Worm (Caenorhabditis elegans) whole organism, L1 larva: ENCODE results near the gene F33E11.3.

Source experiments
- C16A3.4 ChIP-seq: fragments of 150-350 bp; optimal IDR thresholded peaks from 2 replicates; lab custom pipeline; 2014; ENCODE audit warnings: missing biosample characterization, missing genetic modification characterization
- C34B4.2 ChIP-seq: sonication (generic microtip); optimal IDR thresholded peaks from 2 replicates; lab custom pipeline; 2017; ENCODE audit warnings: mild to moderate bottlenecking, missing genetic modification characterization, missing compliant biosample characterization
- F16B12.6 ChIP-seq: fragments of 150-350 bp; optimal IDR thresholded peaks from 2 replicates; lab custom pipeline; 2014; ENCODE audit warnings: missing biosample characterization, missing genetic modification characterization
- aha-1 ChIP-seq: fragments of 150-350 bp; optimal IDR thresholded peaks from 2 replicates; lab custom pipeline; 2014; ENCODE audit warnings: missing biosample characterization, missing genetic modification characterization
- aly-2 ChIP-seq: fragments of 150-350 bp; optimal IDR thresholded peaks from 2 replicates; lab custom pipeline; 2014; ENCODE audit warnings: missing biosample characterization, missing genetic modification characterization
- blmp-1 ChIP-seq: fragments of 150-350 bp; optimal IDR thresholded peaks from 2 replicates; lab custom pipeline; 2014; ENCODE audit warnings: missing biosample characterization, missing genetic modification characterization
- ceh-63 ChIP-seq: fragments of 200-800 bp; sonication (Bioruptor generic); optimal IDR thresholded peaks from 2 replicates; lab custom pipeline; 2018; ENCODE audit warnings: mild to moderate bottlenecking, missing genetic modification characterization, missing compliant biosample characterization
- ceh-82 ChIP-seq, 3 experiments: fragments of 150-350 bp in 1 of 3; sonication (generic microtip) in 2 of 3; optimal IDR thresholded peaks; 2 replicates each; lab custom pipeline; 2014 to 2017; ENCODE audit warnings: missing biosample characterization in 3 of 3, missing genetic modification characterization in 3 of 3
- ceh-88 ChIP-seq: fragments of 200-800 bp; sonication (Bioruptor generic); IDR thresholded peaks from 2 replicates; pipeline ENCODE4 v1.3.6; 2022; ENCODE audit warnings: missing genetic modification characterization, missing compliant biosample characterization
- ceh-90 ChIP-seq: sonication (generic microtip); optimal IDR thresholded peaks from 2 replicates; lab custom pipeline; 2016; ENCODE audit warnings: missing genetic modification characterization, missing compliant biosample characterization
- dpl-1 ChIP-seq, 3 experiments: fragments of 150-350 bp in 2 of 3; sonication (generic microtip) in 1 of 3; optimal IDR thresholded peaks; 2 replicates each; lab custom pipeline; 2014 to 2017; ENCODE audit warnings: missing biosample characterization in 3 of 3, missing genetic modification characterization in 3 of 3, missing genetic modification reagents in 3 of 3
- efl-1 ChIP-seq, 4 experiments: fragments of 150-350 bp; optimal IDR thresholded peaks in 3 of 4; peaks in 1 of 4; 1 replicate in 1 of 4; 2 replicates in 3 of 4; lab custom pipeline; 2014; ENCODE audit warnings: missing biosample characterization in 2 of 4, missing genetic modification characterization in 2 of 4, missing genetic modification reagents in 2 of 4
- egl-27 ChIP-seq, 2 experiments: fragments of 150-350 bp in 1 of 2; sonication (generic microtip); optimal IDR thresholded peaks; 3 replicates each; lab custom pipeline; 2017 to 2018; ENCODE audit warnings: missing biosample characterization in 2 of 2, missing genetic modification characterization in 2 of 2, missing genetic modification reagents in 2 of 2
- elt-3 ChIP-seq, 6 experiments: fragments of 150-350 bp in 1 of 6; sonication (generic microtip); optimal IDR thresholded peaks; 2 replicates each; lab custom pipeline; 2017 to 2018; ENCODE audit warnings: missing biosample characterization in 6 of 6, missing genetic modification characterization in 6 of 6, inconsistent platforms in 1 of 6
- fkh-4 ChIP-seq: sonication (generic microtip); optimal IDR thresholded peaks from 2 replicates; lab custom pipeline; 2016; ENCODE audit warnings: missing compliant biosample characterization, missing genetic modification characterization, borderline replicate concordance
- fos-1 ChIP-seq: fragments of 150-350 bp; optimal IDR thresholded peaks from 2 replicates; lab custom pipeline; 2014; ENCODE audit warnings: missing biosample characterization, missing genetic modification characterization
- grh-1 ChIP-seq: fragments of 200-800 bp; sonication (Bioruptor generic); IDR thresholded peaks from 2 replicates; pipeline ENCODE4 v1.3.6; 2022; ENCODE audit warnings: missing genetic modification reagents, missing genetic modification characterization, missing compliant biosample characterization
- hlh-17 ChIP-seq: fragments of 200-800 bp; sonication (Bioruptor generic); optimal IDR thresholded peaks from 2 replicates; lab custom pipeline; 2018; ENCODE audit warnings: missing genetic modification characterization, mild to moderate bottlenecking, missing compliant biosample characterization, moderate library complexity, borderline replicate concordance
- hpl-2 ChIP-seq: fragments of 150-350 bp; optimal IDR thresholded peaks from 2 replicates; lab custom pipeline; 2014; ENCODE audit warnings: missing biosample characterization, missing genetic modification reagents, missing genetic modification characterization
- lin-13 ChIP-seq: fragments of 150-350 bp; optimal IDR thresholded peaks from 2 replicates; lab custom pipeline; 2014; ENCODE audit warnings: missing biosample characterization, missing genetic modification reagents, missing genetic modification characterization
- lin-14 ChIP-seq: fragments of 200-800 bp; sonication (Bioruptor generic); optimal IDR thresholded peaks from 2 replicates; lab custom pipeline; 2018; ENCODE audit warnings: mild to moderate bottlenecking, missing genetic modification characterization, moderate library complexity, missing compliant biosample characterization
- lin-35 ChIP-seq, 2 experiments: fragments of 150-350 bp; optimal IDR thresholded peaks; 2 replicates each; lab custom pipeline; 2014; ENCODE audit warnings: missing biosample characterization in 2 of 2, missing genetic modification characterization in 2 of 2, missing genetic modification reagents in 2 of 2
- lin-39 ChIP-seq: fragments of 150-350 bp; optimal IDR thresholded peaks from 2 replicates; lab custom pipeline; 2014; ENCODE audit warnings: missing biosample characterization, missing genetic modification reagents, missing genetic modification characterization
- lsy-2 ChIP-seq, 2 experiments: fragments of 150-350 bp; optimal IDR thresholded peaks; 2 replicates each; lab custom pipeline; 2014; ENCODE audit warnings: missing biosample characterization in 2 of 2, missing genetic modification characterization in 2 of 2
- mab-9 ChIP-seq: fragments of 200-800 bp; sonication (Bioruptor generic); IDR thresholded peaks from 2 replicates; pipeline ENCODE4 v1.3.6; 2022; ENCODE audit warnings: missing genetic modification reagents, missing genetic modification characterization, missing compliant biosample characterization
- mef-2 ChIP-seq: fragments of 150-350 bp; optimal IDR thresholded peaks from 2 replicates; lab custom pipeline; 2014; ENCODE audit warnings: missing biosample characterization, missing genetic modification characterization
- nhr-19 ChIP-seq: fragments of 200-800 bp; sonication (Bioruptor generic); conservative IDR thresholded peaks from 2 replicates; pipeline ENCODE4 v1.3.6; 2022; ENCODE audit warnings: missing genetic modification characterization, missing compliant biosample characterization
- nhr-85 ChIP-seq: sonication (generic microtip); peaks from one replicate; lab custom pipeline; 2016; ENCODE audit warnings: missing genetic modification characterization, inconsistent platforms, missing compliant biosample characterization
- pag-3 ChIP-seq: sonication (generic microtip); optimal IDR thresholded peaks from 2 replicates; lab custom pipeline; 2017; ENCODE audit warnings: missing genetic modification characterization, mild to moderate bottlenecking, missing compliant biosample characterization, antibody characterized with exemption, borderline replicate concordance; ENCODE audit not compliant: insufficient read depth
- pqm-1 ChIP-seq: sonication (generic microtip); optimal IDR thresholded peaks from 3 replicates; lab custom pipeline; 2017; ENCODE audit warnings: missing biosample characterization, missing genetic modification characterization
- rnt-1 ChIP-seq: sonication (generic microtip); optimal IDR thresholded peaks from 2 replicates; lab custom pipeline; 2016; ENCODE audit warnings: mild to moderate bottlenecking, missing genetic modification characterization, moderate library complexity, missing compliant biosample characterization
- snpc-4 ChIP-seq: fragments of 150-350 bp; optimal IDR thresholded peaks from 2 replicates; lab custom pipeline; 2014; ENCODE audit warnings: missing biosample characterization, missing genetic modification characterization
- snu-23 ChIP-seq: sonication (generic microtip); optimal IDR thresholded peaks from 2 replicates; lab custom pipeline; 2016; ENCODE audit warnings: missing genetic modification characterization, missing compliant biosample characterization
- sox-4 ChIP-seq: sonication (generic microtip); optimal IDR thresholded peaks from 2 replicates; lab custom pipeline; 2016; ENCODE audit warnings: missing genetic modification characterization, missing compliant biosample characterization
- sptf-1 ChIP-seq: fragments of 150-350 bp; optimal IDR thresholded peaks from 2 replicates; lab custom pipeline; 2014; ENCODE audit warnings: missing biosample characterization, missing genetic modification characterization
- tbx-2 ChIP-seq: sonication (generic microtip); optimal IDR thresholded peaks from 2 replicates; lab custom pipeline; 2016; ENCODE audit warnings: missing genetic modification characterization, missing compliant biosample characterization
- unc-130 ChIP-seq: fragments of 150-350 bp; optimal IDR thresholded peaks from 2 replicates; lab custom pipeline; 2017; ENCODE audit warnings: missing biosample characterization, missing genetic modification characterization, inconsistent platforms

The F33E11.3 gene

DNA sequence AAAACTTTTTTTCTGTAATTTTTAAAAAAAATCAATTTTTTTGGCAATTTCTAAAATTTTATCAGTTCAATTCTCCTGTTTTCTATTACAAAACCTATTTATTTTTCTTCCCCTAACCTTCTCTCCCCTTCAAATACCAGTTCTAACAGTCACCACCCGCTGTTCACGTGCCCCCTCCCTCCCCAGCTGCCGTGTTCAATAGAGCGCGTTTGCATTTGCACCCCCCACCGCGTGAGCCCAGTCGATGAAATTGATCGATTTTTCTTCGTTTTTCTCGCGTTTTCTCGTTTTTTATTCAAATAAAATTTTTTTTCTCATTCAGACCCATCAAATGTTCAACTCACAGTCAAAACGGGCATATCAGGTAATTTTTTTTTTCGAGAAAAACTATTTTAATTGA lies 44.5 kb upstream of the F33E11.3 start, which contains the start of gene atg-9 (continued):
- 0 out of 2 replicates have a peak, but pooled peaks have one; percentile 16 for TF ChIP-seq mab-9 (GFP tag; lab: Robert Waterston, UW)
- peak; percentile 55 to 75 (median 67) for TF ChIP-seq dpl-1 (GFP tag; optimal IDR thresholded peaks at IDR 0.05; lab: Kevin White, UChicago)

DNA sequence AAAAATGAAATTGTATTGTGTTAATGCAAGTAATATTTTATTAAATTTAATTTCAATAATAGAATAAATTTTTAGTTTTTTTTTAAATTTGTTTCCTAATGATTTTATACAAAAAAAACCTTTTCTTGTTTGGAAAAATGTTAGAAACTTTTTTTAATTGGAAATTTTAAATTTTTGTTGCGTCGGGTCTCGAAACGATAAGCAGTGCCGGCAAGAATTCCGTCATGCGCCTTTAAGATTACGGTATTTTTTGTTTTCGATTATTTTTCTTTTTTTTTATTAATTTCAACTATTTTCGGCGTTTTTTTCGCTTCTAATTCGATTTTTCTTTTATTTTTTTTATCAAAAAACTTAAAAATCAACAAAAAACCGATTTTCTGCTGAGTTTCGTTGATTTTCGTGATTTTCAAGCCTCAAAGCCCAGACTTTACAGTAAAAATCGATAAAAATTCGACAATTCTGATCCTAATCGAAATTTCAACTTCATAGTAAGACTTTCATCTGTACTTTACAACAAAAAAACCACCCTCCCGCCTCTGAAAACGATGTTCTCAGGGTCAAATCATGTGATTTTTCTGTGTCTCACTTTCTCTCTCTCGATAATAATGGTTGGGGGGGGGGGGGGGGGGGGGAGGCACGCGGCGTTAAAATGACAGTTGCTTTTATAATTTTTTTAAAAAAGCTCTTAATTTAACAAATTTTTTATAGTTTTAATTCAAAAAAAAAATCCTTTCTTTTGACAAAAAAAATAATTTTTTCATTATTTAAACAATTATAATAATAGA lies 43.2 kb upstream of the F33E11.3 start:
- TF ChIP-seq nhr-19 (GFP tag; lab: Robert Waterston, UW), result peak; percentile 20
- TF ChIP-seq F16B12.6, result no peak
- no peak for TF ChIP-seq fos-1 (tag; lab: Kevin White, UChicago)
- TF ChIP-seq snpc-4 (tag; lab: Kevin White, UChicago), result no peak
- no peak for TF ChIP-seq unc-130
- no peak for TF ChIP-seq elt-3 (tag; optimal IDR thresholded peaks at IDR 0.05; lab: Kevin White, UChicago)
- TF ChIP-seq nhr-85 (tag; lab: Kevin White, UChicago), result peak; percentile 75
- no peak for TF ChIP-seq hpl-2 (GFP tag; lab: Kevin White, UChicago)
- TF ChIP-seq hlh-17 (GFP tag; lab: Kevin White, UChicago), result no peak
- TF ChIP-seq rnt-1 (tag; lab: Kevin White, UChicago), result peak; percentile 18
- no peak for TF ChIP-seq pqm-1
- TF ChIP-seq ceh-82 (tag; optimal IDR thresholded peaks at IDR 0.05; lab: Kevin White, UChicago), result no peak
- no peak for TF ChIP-seq mab-9 (GFP tag; lab: Robert Waterston, UW)
- no peak for TF ChIP-seq C16A3.4 (tag; lab: Kevin White, UChicago)
- no peak for TF ChIP-seq grh-1
- no peak for TF ChIP-seq ceh-88 (GFP tag; lab: Robert Waterston, UW)
- TF ChIP-seq efl-1 (optimal IDR thresholded peaks at IDR 0.05; lab: Kevin White, UChicago), result no peak
- peak in 1 of 2 experiments; percentile 73 for TF ChIP-seq efl-1 (GFP tag; optimal IDR thresholded peaks at IDR 0.05 in 1 of 2; lab: Kevin White, UChicago)
- TF ChIP-seq lin-35 (GFP tag; optimal IDR thresholded peaks at IDR 0.05; lab: Kevin White, UChicago), result peak in 1 of 2 experiments; percentile 24
- TF ChIP-seq lin-14 (GFP tag; lab: Kevin White, UChicago), result peak; percentile 91
- no peak for TF ChIP-seq tbx-2
- no peak for TF ChIP-seq egl-27 (tag; optimal IDR thresholded peaks at IDR 0.05; lab: Kevin White, UChicago)
- TF ChIP-seq ceh-90 (tag; lab: Kevin White, UChicago), result no peak
- TF ChIP-seq C34B4.2, result no peak
- TF ChIP-seq snu-23 (GFP tag; lab: Kevin White, UChicago), result no peak
- TF ChIP-seq, all 84 proteins: peak for 6

DNA sequence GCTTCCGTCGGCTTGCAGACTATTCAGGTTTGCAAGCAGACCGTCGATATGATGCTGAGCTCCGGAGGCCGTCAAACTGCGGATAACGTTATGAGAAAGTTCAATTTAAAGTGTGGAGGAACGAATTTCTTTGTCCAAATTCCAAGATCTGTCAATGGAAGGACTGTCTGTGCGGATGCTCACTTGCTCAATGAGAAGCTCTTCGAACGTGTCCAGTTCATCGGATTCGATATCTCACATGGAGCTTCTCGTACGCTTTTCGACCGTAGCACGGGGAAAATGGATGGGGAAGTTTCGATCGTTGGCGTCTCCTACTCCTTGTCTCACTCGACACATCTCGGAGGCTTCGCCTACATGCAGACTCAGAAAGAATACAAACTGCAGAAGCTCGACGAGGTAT lies 41.5 kb upstream of the F33E11.3 start:
- TF ChIP-seq ceh-82 (tag; optimal IDR thresholded peaks at IDR 0.05; lab: Kevin White, UChicago) (no peak), fkh-4 (tag; lab: Kevin White, UChicago) (no peak), pag-3 (no peak), aha-1 (no peak), ceh-88 (GFP tag; lab: Robert Waterston, UW) (no peak), blmp-1 (tag; lab: Kevin White, UChicago) (no peak), lsy-2 (tag; optimal IDR thresholded peaks at IDR 0.05; lab: Kevin White, UChicago) (no peak), sptf-1 (no peak), aly-2 (tag; lab: Kevin White, UChicago) (no peak), lin-39 (tag; lab: Kevin White, UChicago) (no peak), sox-4 (tag; lab: Kevin White, UChicago) (no peak), nhr-85 (tag; lab: Kevin White, UChicago) (no peak), mef-2 (tag; lab: Kevin White, UChicago) (no peak), lin-13 (GFP tag; lab: Kevin White, UChicago) (no peak), ceh-63 (no peak), elt-3 (tag; optimal IDR thresholded peaks at IDR 0.05; lab: Kevin White, UChicago) (no peak), grh-1 (no peak), dpl-1 (GFP tag; optimal IDR thresholded peaks at IDR 0.05; lab: Kevin White, UChicago) (no peak)
